Fruit fly (Drosophila melanogaster) whole organism, embryonic: Measurements from ENCODE around the gene CG14269.

ENCODE experiments used
- ATbp ChIP-seq: fragments of 200-800 bp; sonication (Bioruptor generic); optimal IDR thresholded peaks from 2 replicates; lab custom pipeline; 2017; ENCODE audit warnings: missing biosample characterization, mild to moderate bottlenecking, missing genetic modification characterization, missing genetic modification reagents
- CG10274 ChIP-seq: fragments of 200-800 bp; sonication (Bioruptor generic); optimal IDR thresholded peaks from 3 replicates; lab custom pipeline; 2017; ENCODE audit warnings: missing biosample characterization, mild to moderate bottlenecking, missing genetic modification characterization
- CG10321 ChIP-seq: fragments of 200-800 bp; sonication (Bioruptor generic); IDR thresholded peaks from 2 replicates; pipeline ENCODE4 v1.3.6; 2022; ENCODE audit warnings: missing biosample characterization, missing genetic modification characterization
- CG13624 ChIP-seq: fragments of 200-800 bp; sonication (Bioruptor generic); optimal IDR thresholded peaks from 2 replicates; lab custom pipeline; 2016; ENCODE audit warnings: missing biosample characterization, missing genetic modification characterization
- CG13894 ChIP-seq: fragments of 200-800 bp; sonication (Bioruptor generic); optimal IDR thresholded peaks from 3 replicates; lab custom pipeline; 2018; ENCODE audit warnings: missing biosample characterization, mild to moderate bottlenecking, missing genetic modification characterization, moderate library complexity
- CG14014 ChIP-seq: fragments of 200-800 bp; sonication (Bioruptor generic); IDR thresholded peaks from 2 replicates; pipeline ENCODE4 v1.3.6; 2022; ENCODE audit warnings: missing biosample characterization, missing genetic modification characterization
- CG14860 ChIP-seq: fragments of 200-800 bp; sonication (Bioruptor generic); IDR thresholded peaks from 3 replicates; pipeline ENCODE4 v1.3.6; 2022; ENCODE audit warnings: missing biosample characterization, missing genetic modification characterization; ENCODE audit not compliant: partially characterized antibody
- CG15269 ChIP-seq: fragments of 200-800 bp; sonication (Bioruptor generic); optimal IDR thresholded peaks from 2 replicates; lab custom pipeline; 2018; ENCODE audit warnings: missing biosample characterization, mild to moderate bottlenecking, missing genetic modification characterization, moderate library complexity
- CG17568 ChIP-seq: fragments of 200-800 bp; sonication (Bioruptor generic); optimal IDR thresholded peaks from 2 replicates; lab custom pipeline; 2018; ENCODE audit warnings: missing biosample characterization, mild to moderate bottlenecking, missing genetic modification characterization, moderate library complexity
- CG17829 ChIP-seq: fragments of 200-800 bp; optimal IDR thresholded peaks from 2 replicates; lab custom pipeline; 2019; ENCODE audit warnings: missing biosample characterization, mild to moderate bottlenecking, missing genetic modification characterization, moderate library complexity
- CG18011 ChIP-seq: fragments of 200-800 bp; sonication (Bioruptor generic); optimal IDR thresholded peaks from 2 replicates; lab custom pipeline; 2017; ENCODE audit warnings: missing biosample characterization, missing genetic modification characterization, mild to moderate bottlenecking, moderate library complexity, missing genotype
- CG2129 ChIP-seq: fragments of 200-800 bp; sonication (Bioruptor generic); IDR thresholded peaks from 2 replicates; pipeline ENCODE4 v1.3.6; 2022; ENCODE audit warnings: missing biosample characterization, missing genetic modification characterization; ENCODE audit not compliant: partially characterized antibody
- CG2678 ChIP-seq: fragments of 200-800 bp; sonication (Bioruptor generic); optimal IDR thresholded peaks from 3 replicates; lab custom pipeline; 2019; ENCODE audit warnings: missing biosample characterization, mild to moderate bottlenecking, missing genetic modification characterization, moderate library complexity
- CG2875 ChIP-seq: fragments of 200-800 bp; sonication (Bioruptor generic); optimal IDR thresholded peaks from 2 replicates; lab custom pipeline; 2017; ENCODE audit warnings: missing biosample characterization, mild to moderate bottlenecking, missing genetic modification characterization, missing genetic modification reagents
- CG31441 ChIP-seq: fragments of 200-800 bp; sonication (Bioruptor generic); IDR thresholded peaks from 2 replicates; pipeline ENCODE4 v1.3.6; 2022; ENCODE audit warnings: missing biosample characterization, missing genetic modification characterization
- CG34376 ChIP-seq: fragments of 200-800 bp; sonication (Bioruptor generic); optimal IDR thresholded peaks from 2 replicates; lab custom pipeline; 2018; ENCODE audit warnings: missing biosample characterization, mild to moderate bottlenecking, missing genetic modification characterization
- CG6175 ChIP-seq: fragments of 200-800 bp; sonication (Bioruptor generic); IDR thresholded peaks from 3 replicates; pipeline ENCODE4 v1.3.6; 2022; ENCODE audit warnings: missing biosample characterization, missing genetic modification characterization
- CG6813 ChIP-seq: fragments of 200-800 bp; sonication (Bioruptor generic); optimal IDR thresholded peaks from 2 replicates; lab custom pipeline; 2017; ENCODE audit warnings: missing biosample characterization, missing genetic modification characterization, mild to moderate bottlenecking, moderate library complexity, missing genetic modification reagents
- CG7271 ChIP-seq: fragments of 200-800 bp; sonication (Bioruptor generic); optimal IDR thresholded peaks from 2 replicates; lab custom pipeline; 2018; ENCODE audit warnings: missing biosample characterization, mild to moderate bottlenecking, missing genetic modification characterization, moderate library complexity
- CG7357 ChIP-seq: fragments of 200-800 bp; sonication (Bioruptor generic); IDR thresholded peaks from 3 replicates; pipeline ENCODE4 v1.3.6; 2022; ENCODE audit warnings: missing biosample characterization, missing genetic modification characterization
- CG7372 ChIP-seq: fragments of 200-800 bp; sonication (Bioruptor generic); IDR thresholded peaks from 2 replicates; pipeline ENCODE4 v1.3.6; 2022; ENCODE audit warnings: missing biosample characterization, missing genetic modification characterization
- CG7839 ChIP-seq: fragments of 200-800 bp; sonication (Bioruptor generic); optimal IDR thresholded peaks from 3 replicates; lab custom pipeline; 2018; ENCODE audit warnings: missing biosample characterization, mild to moderate bottlenecking, missing genetic modification characterization, moderate library complexity
- CG8765 ChIP-seq: fragments of 200-800 bp; sonication (Bioruptor generic); IDR thresholded peaks from 2 replicates; pipeline ENCODE4 v1.3.6; 2022; ENCODE audit warnings: missing biosample characterization, missing genetic modification characterization
- CG8944 ChIP-seq: fragments of 200-800 bp; sonication (Bioruptor generic); optimal IDR thresholded peaks from 3 replicates; lab custom pipeline; 2016; ENCODE audit warnings: missing biosample characterization, missing genetic modification characterization
- CG9727 ChIP-seq: fragments of 200-800 bp; sonication (Bioruptor generic); optimal IDR thresholded peaks from 3 replicates; lab custom pipeline; 2017; ENCODE audit warnings: missing biosample characterization, mild to moderate bottlenecking, missing genetic modification characterization
- CG9932 ChIP-seq: fragments of 200-800 bp; sonication (Bioruptor generic); IDR thresholded peaks from 2 replicates; pipeline ENCODE4 v1.3.6; 2022; ENCODE audit warnings: missing biosample characterization, missing genetic modification characterization
- Dref ChIP-seq: fragments of 200-800 bp; sonication (Bioruptor generic); IDR thresholded peaks from 2 replicates; pipeline ENCODE4 v1.3.6; 2022; ENCODE audit warnings: missing biosample characterization, missing genetic modification characterization
- E2f2 ChIP-seq: fragments of 200-800 bp; sonication (Bioruptor generic); IDR thresholded peaks from 2 replicates; pipeline ENCODE4 v1.3.6; 2022; ENCODE audit warnings: missing biosample characterization, missing genetic modification characterization
- GATAe ChIP-seq: fragments of 200-800 bp; sonication (Bioruptor generic); conservative IDR thresholded peaks from 2 replicates; pipeline ENCODE4 v1.3.6; 2022; ENCODE audit warnings: missing biosample characterization, missing genetic modification characterization
- Lhr ChIP-seq: fragments of 200-800 bp; sonication (Bioruptor generic); optimal IDR thresholded peaks from 3 replicates; lab custom pipeline; 2017; ENCODE audit warnings: mild to moderate bottlenecking, missing biosample characterization, missing genetic modification reagents, missing genetic modification characterization
- Opbp ChIP-seq: fragments of 200-800 bp; sonication (Bioruptor generic); IDR thresholded peaks from 3 replicates; pipeline ENCODE4 v1.3.6; 2022; ENCODE audit warnings: missing biosample characterization, missing genetic modification characterization; ENCODE audit not compliant: partially characterized antibody
- PHDP ChIP-seq: fragments of 200-800 bp; sonication (Bioruptor generic); optimal IDR thresholded peaks from 3 replicates; lab custom pipeline; 2018; ENCODE audit warnings: missing biosample characterization, mild to moderate bottlenecking, missing genetic modification characterization, moderate library complexity
- TFAM ChIP-seq: fragments of 200-800 bp; sonication (Bioruptor generic); optimal IDR thresholded peaks from 2 replicates; lab custom pipeline; 2017; ENCODE audit warnings: missing biosample characterization, missing genetic modification characterization, inconsistent platforms
- cas ChIP-seq: fragments of 200-800 bp; sonication (Bioruptor generic); IDR thresholded peaks from 2 replicates; pipeline ENCODE4 v1.3.6; 2022; ENCODE audit warnings: missing biosample characterization, missing genetic modification characterization
- crc ChIP-seq: fragments of 200-800 bp; sonication (Bioruptor generic); optimal IDR thresholded peaks from 2 replicates; lab custom pipeline; 2016; ENCODE audit warnings: missing biosample characterization, missing genetic modification characterization
- crp ChIP-seq, 2 experiments: fragments of 200-800 bp; sonication (Bioruptor generic); optimal IDR thresholded peaks; 2 replicates in 1 of 2; 3 replicates in 1 of 2; lab custom pipeline; 2017; ENCODE audit warnings: missing biosample characterization in 2 of 2, missing genetic modification characterization in 2 of 2, mild to moderate bottlenecking in 1 of 2, moderate library complexity in 1 of 2
- en ChIP-seq: fragments of 200-800 bp; sonication (Bioruptor generic); optimal IDR thresholded peaks from 2 replicates; lab custom pipeline; 2016; ENCODE audit warnings: missing biosample characterization, missing genetic modification characterization
- fd64A ChIP-seq: fragments of 200-800 bp; sonication (Bioruptor generic); optimal IDR thresholded peaks from 3 replicates; lab custom pipeline; 2018; ENCODE audit warnings: missing biosample characterization, mild to moderate bottlenecking, missing genetic modification characterization
- fd96Cb ChIP-seq: fragments of 200-800 bp; sonication (Bioruptor generic); optimal IDR thresholded peaks from 2 replicates; lab custom pipeline; 2018; ENCODE audit warnings: missing biosample characterization, mild to moderate bottlenecking, missing genetic modification characterization, moderate library complexity
- gcm ChIP-seq: fragments of 200-800 bp; sonication (Bioruptor generic); optimal IDR thresholded peaks from 2 replicates; lab custom pipeline; 2019; ENCODE audit warnings: missing biosample characterization, mild to moderate bottlenecking, missing genetic modification characterization, moderate library complexity
- hkb ChIP-seq, 2 experiments: fragments of 200-800 bp in 1 of 2; fragments of >200 bp in 1 of 2; sonication (Bioruptor generic) in 1 of 2; IDR thresholded peaks in 1 of 2; optimal IDR thresholded peaks in 1 of 2; 2 replicates each; pipeline versions ENCODE4 v1.3.6 to Lab custom; 2017 to 2022; ENCODE audit warnings: missing biosample characterization in 1 of 2, missing genetic modification characterization in 1 of 2
- inv ChIP-seq: fragments of 200-800 bp; sonication (Bioruptor generic); IDR thresholded peaks from 2 replicates; pipeline ENCODE4 v1.3.6; 2022; ENCODE audit warnings: missing biosample characterization, missing genetic modification characterization; ENCODE audit not compliant: partially characterized antibody
- lov ChIP-seq, 2 experiments: fragments of 200-800 bp in 1 of 2; fragments of >200 bp in 1 of 2; sonication (Bioruptor generic) in 1 of 2; IDR thresholded peaks in 1 of 2; optimal IDR thresholded peaks in 1 of 2; 2 replicates in 1 of 2; 3 replicates in 1 of 2; pipeline versions ENCODE4 v1.3.6 to Lab custom; 2017 to 2022; ENCODE audit warnings: missing biosample characterization in 1 of 2, missing genetic modification characterization in 1 of 2
- peb ChIP-seq: fragments of 200-800 bp; sonication (Bioruptor generic); IDR thresholded peaks from 2 replicates; pipeline ENCODE4 v1.3.6; 2022; ENCODE audit warnings: missing biosample characterization, missing genetic modification characterization
- repo ChIP-seq: fragments of 200-800 bp; sonication (Bioruptor generic); optimal IDR thresholded peaks from 2 replicates; lab custom pipeline; 2016; ENCODE audit warnings: missing biosample characterization, missing genetic modification characterization
- row ChIP-seq: fragments of 200-800 bp; sonication (Bioruptor generic); IDR thresholded peaks from 3 replicates; pipeline ENCODE4 v1.3.6; 2022; ENCODE audit warnings: missing biosample characterization, missing genetic modification characterization
- salm ChIP-seq: fragments of 200-800 bp; sonication (Bioruptor generic); optimal IDR thresholded peaks from 2 replicates; lab custom pipeline; 2018; ENCODE audit warnings: missing biosample characterization, mild to moderate bottlenecking, missing genetic modification characterization
- stwl ChIP-seq: fragments of 200-800 bp; sonication (Bioruptor generic); optimal IDR thresholded peaks from 3 replicates; lab custom pipeline; 2018; ENCODE audit warnings: missing biosample characterization, mild to moderate bottlenecking, missing genetic modification characterization, moderate library complexity
- zen ChIP-seq: fragments of 200-800 bp; sonication (Bioruptor generic); optimal IDR thresholded peaks from 3 replicates; lab custom pipeline; 2018; ENCODE audit warnings: missing biosample characterization, mild to moderate bottlenecking, missing genetic modification characterization, moderate library complexity

The CG14269 gene

DNA sequence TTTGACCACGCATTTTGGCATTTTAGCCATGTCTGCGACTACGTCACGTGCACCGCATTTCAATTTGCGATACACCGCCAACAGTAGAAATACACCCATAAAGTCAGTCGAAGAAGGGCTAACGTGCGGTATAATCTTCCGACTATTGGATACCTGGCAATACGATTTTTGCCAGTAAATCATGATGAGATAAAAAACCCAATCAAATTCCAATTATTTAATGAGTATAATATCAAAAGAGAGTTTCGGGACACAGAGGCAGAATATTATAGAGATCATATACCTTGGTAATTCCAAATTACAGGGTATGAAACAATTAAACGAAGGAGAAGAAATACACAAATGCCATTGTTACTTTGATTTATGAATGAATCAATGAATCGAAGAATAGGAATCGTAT, 32.2 kb downstream of the CG14269 start (continued):
- TF ChIP-seq repo (GFP tag; lab: Kevin White, UChicago), result no peak
- no peak for TF ChIP-seq CG17829 (tag; lab: Kevin White, UChicago)
- no peak for TF ChIP-seq CG31441 (GFP tag; lab: Robert Waterston, UW)
- no peak for TF ChIP-seq CG10274 (GFP tag; lab: Kevin White, UChicago)
- no peak for TF ChIP-seq Lhr (GFP tag; lab: Kevin White, UChicago)
- TF ChIP-seq CG17568, result no peak
- TF ChIP-seq peb (GFP tag; lab: Robert Waterston, UW), result 0 out of 2 replicates have a peak, but pooled peaks have one; percentile 11
- TF ChIP-seq cas (GFP tag; lab: Robert Waterston, UW), result no peak
- TF ChIP-seq CG13624, result no peak
- no peak for TF ChIP-seq CG2875 (GFP tag; lab: Kevin White, UChicago)
- TF ChIP-seq CG7271, result no peak
- TF ChIP-seq Opbp (GFP tag; lab: Robert Waterston, UW), result no peak
- no peak for TF ChIP-seq E2f2 (GFP tag; lab: Robert Waterston, UW)
- peak; percentile 26 for TF ChIP-seq CG7839
- peak; percentile 45 for TF ChIP-seq CG2678 (tag; lab: Kevin White, UChicago)
- no peak for TF ChIP-seq crp (GFP tag; optimal IDR thresholded peaks at IDR 0.05; lab: Kevin White, UChicago)
- no peak for TF ChIP-seq CG2129
- peak; percentile 3 for TF ChIP-seq CG8944
- TF ChIP-seq CG10321 (GFP tag; lab: Robert Waterston, UW), result no peak
- peak; percentile 27 for TF ChIP-seq CG15269 (tag; lab: Kevin White, UChicago)
- TF ChIP-seq lov (optimal IDR thresholded peaks at IDR 0.05; lab: Kevin White, UChicago), result no peak
- TF ChIP-seq lov (GFP tag; IDR thresholded peaks at IDR 0.05; lab: Robert Waterston, UW), result no peak
- no peak for TF ChIP-seq en (GFP tag; lab: Kevin White, UChicago)
- TF ChIP-seq salm (tag; lab: Kevin White, UChicago), result no peak
- no peak for TF ChIP-seq stwl (tag; lab: Kevin White, UChicago)
- no peak for TF ChIP-seq fd64A
- TF ChIP-seq gcm (GFP tag; lab: Kevin White, UChicago), result no peak
- no peak for TF ChIP-seq inv (GFP tag; lab: Robert Waterston, UW)
- TF ChIP-seq CG9727, result peak; percentile 11
- 0 out of 2 replicates have a peak, but pooled peaks have one; percentile 19 for TF ChIP-seq CG7372 (GFP tag; lab: Robert Waterston, UW)
- no peak for TF ChIP-seq GATAe
- TF ChIP-seq CG14860 (GFP tag; lab: Robert Waterston, UW), result no peak
- TF ChIP-seq CG18011 (GFP tag; lab: Kevin White, UChicago), result no peak
- TF ChIP-seq row (GFP tag; lab: Robert Waterston, UW), result peak; percentile 67
- TF ChIP-seq crc (GFP tag; lab: Kevin White, UChicago), result no peak
- TF ChIP-seq CG13894, result no peak
- no peak for TF ChIP-seq CG6175 (GFP tag; lab: Robert Waterston, UW)
- TF ChIP-seq CG7357, result no peak
- TF ChIP-seq fd96Cb (tag; lab: Kevin White, UChicago), result peak; percentile 16
- no peak for TF ChIP-seq ATbp
- peak; percentile 49; the same call in 1 of the 2 replicates for TF ChIP-seq CG14014 (GFP tag; lab: Robert Waterston, UW)
- peak; percentile 28 for TF ChIP-seq PHDP (tag; lab: Kevin White, UChicago)
- TF ChIP-seq CG9932 (GFP tag; lab: Robert Waterston, UW), result peak; percentile 48; the same call in 1 of the 2 replicates
- no peak for TF ChIP-seq CG6813 (GFP tag; lab: Kevin White, UChicago)
- no peak for TF ChIP-seq TFAM (GFP tag; lab: Kevin White, UChicago)
- TF ChIP-seq zen (tag; lab: Kevin White, UChicago), result no peak
- no peak for TF ChIP-seq CG8765
- no peak for TF ChIP-seq CG34376
- no peak for TF ChIP-seq Dref (GFP tag; lab: Robert Waterston, UW)
- no peak for TF ChIP-seq hkb (optimal IDR thresholded peaks at IDR 0.05; lab: Kevin White, UChicago)
- TF ChIP-seq hkb (GFP tag; IDR thresholded peaks at IDR 0.05; lab: Robert Waterston, UW), result 0 out of 2 replicates have a peak, but pooled peaks have one; percentile 30
